Worm (Caenorhabditis elegans) whole organism, L1 larva: ENCODE measurements around the gene F25E5.2.

Experiments used
- C04F5.9 ChIP-seq: sonication (generic microtip); optimal IDR thresholded peaks from 2 replicates; lab custom pipeline; 2016; ENCODE audit warnings: missing genetic modification characterization, missing compliant biosample characterization
- C16A3.4 ChIP-seq: fragments of 150-350 bp; optimal IDR thresholded peaks from 2 replicates; lab custom pipeline; 2014; ENCODE audit warnings: missing biosample characterization, missing genetic modification characterization
- C34B4.2 ChIP-seq: sonication (generic microtip); optimal IDR thresholded peaks from 2 replicates; lab custom pipeline; 2017; ENCODE audit warnings: mild to moderate bottlenecking, missing genetic modification characterization, missing compliant biosample characterization
- ama-1 ChIP-seq: fragments of 150-350 bp; optimal IDR thresholded peaks from 2 replicates; lab custom pipeline; 2014
- blmp-1 ChIP-seq: fragments of 150-350 bp; optimal IDR thresholded peaks from 2 replicates; lab custom pipeline; 2014; ENCODE audit warnings: missing biosample characterization, missing genetic modification characterization
- ceh-8 ChIP-seq: fragments of 200-800 bp; sonication (Bioruptor generic); optimal IDR thresholded peaks from 2 replicates; lab custom pipeline; 2018; ENCODE audit warnings: mild to moderate bottlenecking, missing genetic modification characterization, moderate library complexity, missing compliant biosample characterization
- ceh-82 ChIP-seq, 3 experiments: fragments of 150-350 bp in 1 of 3; sonication (generic microtip) in 2 of 3; optimal IDR thresholded peaks; 2 replicates each; lab custom pipeline; 2014 to 2017; ENCODE audit warnings: missing biosample characterization in 3 of 3, missing genetic modification characterization in 3 of 3
- ceh-90 ChIP-seq: sonication (generic microtip); optimal IDR thresholded peaks from 2 replicates; lab custom pipeline; 2016; ENCODE audit warnings: missing genetic modification characterization, missing compliant biosample characterization
- egl-13 ChIP-seq: sonication (generic microtip); optimal IDR thresholded peaks from 2 replicates; lab custom pipeline; 2016; ENCODE audit warnings: missing genotype, missing genetic modification reagents, missing genetic modification characterization, missing compliant biosample characterization
- elt-3 ChIP-seq, 6 experiments: fragments of 150-350 bp in 1 of 6; sonication (generic microtip); optimal IDR thresholded peaks; 2 replicates each; lab custom pipeline; 2017 to 2018; ENCODE audit warnings: missing biosample characterization in 6 of 6, missing genetic modification characterization in 6 of 6, inconsistent platforms in 1 of 6
- ets-5 ChIP-seq: fragments of 200-800 bp; sonication (Bioruptor generic); IDR thresholded peaks from 2 replicates; pipeline ENCODE4 v1.3.6; 2022; ENCODE audit warnings: missing genetic modification characterization, missing compliant biosample characterization
- grh-1 ChIP-seq: fragments of 200-800 bp; sonication (Bioruptor generic); IDR thresholded peaks from 2 replicates; pipeline ENCODE4 v1.3.6; 2022; ENCODE audit warnings: missing genetic modification reagents, missing genetic modification characterization, missing compliant biosample characterization
- hlh-17 ChIP-seq: fragments of 200-800 bp; sonication (Bioruptor generic); optimal IDR thresholded peaks from 2 replicates; lab custom pipeline; 2018; ENCODE audit warnings: missing genetic modification characterization, mild to moderate bottlenecking, missing compliant biosample characterization, moderate library complexity, borderline replicate concordance
- hpl-2 ChIP-seq: fragments of 150-350 bp; optimal IDR thresholded peaks from 2 replicates; lab custom pipeline; 2014; ENCODE audit warnings: missing biosample characterization, missing genetic modification reagents, missing genetic modification characterization
- irx-1 ChIP-seq: sonication (generic microtip); optimal IDR thresholded peaks from 2 replicates; lab custom pipeline; 2016; ENCODE audit warnings: missing genetic modification characterization, missing compliant biosample characterization
- isw-1 ChIP-seq: fragments of 200-800 bp; sonication (Bioruptor generic); IDR thresholded peaks from 2 replicates; pipeline ENCODE4 v1.3.6; 2022; ENCODE audit warnings: missing genetic modification characterization, missing compliant biosample characterization
- jun-1 ChIP-seq: fragments of 150-350 bp; optimal IDR thresholded peaks from 2 replicates; lab custom pipeline; 2014; ENCODE audit warnings: missing biosample characterization, missing genetic modification reagents, missing genetic modification characterization
- lin-14 ChIP-seq: fragments of 200-800 bp; sonication (Bioruptor generic); optimal IDR thresholded peaks from 2 replicates; lab custom pipeline; 2018; ENCODE audit warnings: mild to moderate bottlenecking, missing genetic modification characterization, moderate library complexity, missing compliant biosample characterization
- lin-35 ChIP-seq, 2 experiments: fragments of 150-350 bp; optimal IDR thresholded peaks; 2 replicates each; lab custom pipeline; 2014; ENCODE audit warnings: missing biosample characterization in 2 of 2, missing genetic modification characterization in 2 of 2, missing genetic modification reagents in 2 of 2
- lsy-2 ChIP-seq, 2 experiments: fragments of 150-350 bp; optimal IDR thresholded peaks; 2 replicates each; lab custom pipeline; 2014; ENCODE audit warnings: missing biosample characterization in 2 of 2, missing genetic modification characterization in 2 of 2
- mdl-1 ChIP-seq, 2 experiments: fragments of 150-350 bp; optimal IDR thresholded peaks; 2 replicates each; lab custom pipeline; 2014 to 2017; ENCODE audit warnings: missing biosample characterization in 2 of 2, missing genetic modification characterization in 2 of 2, inconsistent platforms in 1 of 2
- mep-1 ChIP-seq: fragments of 150-350 bp; optimal IDR thresholded peaks from 2 replicates; lab custom pipeline; 2014; ENCODE audit warnings: missing biosample characterization, missing genetic modification characterization
- nhr-12 ChIP-seq: sonication (generic microtip); optimal IDR thresholded peaks from 2 replicates; lab custom pipeline; 2017; ENCODE audit warnings: missing biosample characterization, missing genetic modification characterization
- nhr-19 ChIP-seq: fragments of 200-800 bp; sonication (Bioruptor generic); conservative IDR thresholded peaks from 2 replicates; pipeline ENCODE4 v1.3.6; 2022; ENCODE audit warnings: missing genetic modification characterization, missing compliant biosample characterization
- nhr-20 ChIP-seq: sonication (generic microtip); optimal IDR thresholded peaks from 2 replicates; lab custom pipeline; 2016; ENCODE audit warnings: mild to moderate bottlenecking, missing genetic modification characterization, missing compliant biosample characterization
- nhr-47 ChIP-seq: sonication (generic microtip); optimal IDR thresholded peaks from 2 replicates; lab custom pipeline; 2016; ENCODE audit warnings: mild to moderate bottlenecking, missing genetic modification characterization, moderate library complexity, missing compliant biosample characterization
- nhr-71 ChIP-seq: sonication (generic microtip); optimal IDR thresholded peaks from 2 replicates; lab custom pipeline; 2016; ENCODE audit warnings: mild to moderate bottlenecking, missing genetic modification characterization, moderate library complexity, missing compliant biosample characterization
- nhr-84 ChIP-seq: sonication (generic microtip); optimal IDR thresholded peaks from 2 replicates; lab custom pipeline; 2017; ENCODE audit warnings: missing biosample characterization, missing genetic modification characterization
- nhr-85 ChIP-seq: sonication (generic microtip); peaks from one replicate; lab custom pipeline; 2016; ENCODE audit warnings: missing genetic modification characterization, inconsistent platforms, missing compliant biosample characterization
- nhr-90 ChIP-seq: sonication (generic microtip); optimal IDR thresholded peaks from 2 replicates; lab custom pipeline; 2016; ENCODE audit warnings: mild to moderate bottlenecking, missing genetic modification characterization, missing compliant biosample characterization; ENCODE audit not compliant: poor library complexity
- skn-1 ChIP-seq: fragments of 150-350 bp; optimal IDR thresholded peaks from 2 replicates; lab custom pipeline; 2014; ENCODE audit warnings: missing biosample characterization, missing genetic modification characterization
- snpc-4 ChIP-seq: fragments of 150-350 bp; optimal IDR thresholded peaks from 2 replicates; lab custom pipeline; 2014; ENCODE audit warnings: missing biosample characterization, missing genetic modification characterization
- snu-23 ChIP-seq: sonication (generic microtip); optimal IDR thresholded peaks from 2 replicates; lab custom pipeline; 2016; ENCODE audit warnings: missing genetic modification characterization, missing compliant biosample characterization
- swsn-7 ChIP-seq: sonication (generic microtip); optimal IDR thresholded peaks from 2 replicates; lab custom pipeline; 2016; ENCODE audit warnings: missing genetic modification characterization, missing compliant biosample characterization
- tbx-2 ChIP-seq: sonication (generic microtip); optimal IDR thresholded peaks from 2 replicates; lab custom pipeline; 2016; ENCODE audit warnings: missing genetic modification characterization, missing compliant biosample characterization
- unc-130 ChIP-seq: fragments of 150-350 bp; optimal IDR thresholded peaks from 2 replicates; lab custom pipeline; 2017; ENCODE audit warnings: missing biosample characterization, missing genetic modification characterization, inconsistent platforms
- unc-30 ChIP-seq: sonication (generic microtip); optimal IDR thresholded peaks from 2 replicates; lab custom pipeline; 2017; ENCODE audit warnings: missing biosample characterization, missing genetic modification characterization
- unc-62 ChIP-seq: fragments of 150-350 bp; optimal IDR thresholded peaks from 2 replicates; lab custom pipeline; 2014; ENCODE audit warnings: missing biosample characterization, missing genetic modification reagents, missing genetic modification characterization
- unc-86 ChIP-seq: sonication (generic microtip); optimal IDR thresholded peaks from 2 replicates; lab custom pipeline; 2016; ENCODE audit warnings: missing genetic modification characterization, missing compliant biosample characterization
- vab-15 ChIP-seq: sonication (generic microtip); optimal IDR thresholded peaks from 2 replicates; lab custom pipeline; 2017; ENCODE audit warnings: missing genotype, mild to moderate bottlenecking, missing genetic modification characterization, missing compliant biosample characterization
- xbp-1 ChIP-seq: sonication (generic microtip); optimal IDR thresholded peaks from 2 replicates; lab custom pipeline; 2016; ENCODE audit warnings: missing genetic modification characterization, missing compliant biosample characterization
- ztf-11 ChIP-seq, 2 experiments: sonication (generic microtip); optimal IDR thresholded peaks; 2 replicates each; lab custom pipeline; 2016 to 2017; ENCODE audit warnings: missing genetic modification characterization in 2 of 2, missing biosample characterization in 1 of 2, missing compliant biosample characterization in 1 of 2
- ztf-4 ChIP-seq: fragments of 150-350 bp; optimal IDR thresholded peaks from 2 replicates; lab custom pipeline; 2014; ENCODE audit warnings: missing biosample characterization, missing genetic modification characterization

F25E5.2 gene

ce11 chrV:7434805-7435363, 20.2 kb upstream of the F25E5.2 start (continued):
- TF ChIP-seq snpc-4 (tag; lab: Kevin White, UChicago), result peak; percentile 21
- TF ChIP-seq lin-14 (GFP tag; lab: Kevin White, UChicago), result peak; percentile 88

ce11 chrV:7435376-7436204, 19.5 kb upstream of the F25E5.2 start, which contains the start of the genes ddo-2 and F25E5.8:
Gene ddo-2, minus strand, starts transcription at chrV:7435705.
Gene F25E5.8, plus strand, starts transcription at chrV:7435930.
- TF ChIP-seq grh-1 (0 out of 2 replicates have a peak, but pooled peaks have one; percentile 7), elt-3 (tag; optimal IDR thresholded peaks at IDR 0.05; lab: Kevin White, UChicago) (peak in 1 of 6 experiments; percentile 68), ceh-8 (GFP tag; lab: Kevin White, UChicago) (no peak), snu-23 (peak; percentile 32), C04F5.9 (no peak), blmp-1 (tag; lab: Kevin White, UChicago) (peak; percentile 83), hpl-2 (GFP tag; lab: Kevin White, UChicago) (no peak), jun-1 (tag; lab: Kevin White, UChicago) (no peak), nhr-85 (tag; lab: Kevin White, UChicago) (peak; percentile 87), unc-86 (tag; lab: Kevin White, UChicago) (no peak), nhr-90 (tag; lab: Kevin White, UChicago) (peak; percentile 48), mdl-1 (tag; optimal IDR thresholded peaks at IDR 0.05; lab: Kevin White, UChicago) (peak in 1 of 2 experiments; percentile 38), tbx-2 (peak; percentile 20), lin-14 (GFP tag; lab: Kevin White, UChicago) (peak; percentile 18), lin-35 (GFP tag; optimal IDR thresholded peaks at IDR 0.05; lab: Kevin White, UChicago) (peak in 1 of 2 experiments; percentile 31), unc-130 (tag; lab: Kevin White, UChicago) (peak; percentile 81), skn-1 (tag; lab: Kevin White, UChicago) (peak; percentile 24), nhr-19 (GFP tag; lab: Robert Waterston, UW) (peak; percentile 72), unc-30 (tag; lab: Kevin White, UChicago) (no peak), lsy-2 (tag; optimal IDR thresholded peaks at IDR 0.05; lab: Kevin White, UChicago) (no peak), isw-1 (GFP tag; lab: Robert Waterston, UW) (no peak), unc-62 (no peak), nhr-71 (tag; lab: Kevin White, UChicago) (no peak), nhr-20 (peak; percentile 19)

ce11 chrV:7436509-7436908, 18.6 kb upstream of the F25E5.2 start:
- TF ChIP-seq nhr-12 (tag; lab: Kevin White, UChicago), result no peak
- TF ChIP-seq vab-15 (tag; lab: Kevin White, UChicago), result no peak
- TF ChIP-seq snpc-4 (tag; lab: Kevin White, UChicago), result no peak
- TF ChIP-seq nhr-85 (tag; lab: Kevin White, UChicago), result no peak
- TF ChIP-seq nhr-47 (tag; lab: Kevin White, UChicago), result no peak

ce11 chrV:7436911-7437310, 18.2 kb upstream of the F25E5.2 start:
- peak; percentile 64 for TF ChIP-seq grh-1
- no peak for TF ChIP-seq hlh-17 (GFP tag; lab: Kevin White, UChicago)
- no peak for TF ChIP-seq jun-1 (tag; lab: Kevin White, UChicago)
- TF ChIP-seq snu-23, result peak; percentile 74
- TF ChIP-seq irx-1 (tag; lab: Kevin White, UChicago), result no peak
- peak; percentile 94 for TF ChIP-seq blmp-1 (tag; lab: Kevin White, UChicago)
- peak; percentile 57 for TF ChIP-seq nhr-47 (tag; lab: Kevin White, UChicago)
- peak; percentile 32 for TF ChIP-seq C16A3.4 (tag; lab: Kevin White, UChicago)
- no peak for TF ChIP-seq ets-5 (GFP tag; lab: Robert Waterston, UW)
- peak in 1 of 2 experiments; percentile 44 for TF ChIP-seq lsy-2 (tag; optimal IDR thresholded peaks at IDR 0.05; lab: Kevin White, UChicago)
- no peak for TF ChIP-seq C34B4.2 (tag; lab: Kevin White, UChicago)
- TF ChIP-seq ztf-4 (tag; lab: Kevin White, UChicago), result peak; percentile 67
- peak; percentile 80 for TF ChIP-seq nhr-20
- TF ChIP-seq ama-1 (lab: Kevin White, UChicago), result peak; percentile 87
- TF ChIP-seq nhr-71 (tag; lab: Kevin White, UChicago), result peak; percentile 80
- TF ChIP-seq ceh-90 (tag; lab: Kevin White, UChicago), result no peak
- TF ChIP-seq nhr-84 (tag; lab: Kevin White, UChicago), result no peak
- TF ChIP-seq egl-13 (tag; lab: Kevin White, UChicago), result no peak
- TF ChIP-seq swsn-7, result peak; percentile 4
- no peak for TF ChIP-seq xbp-1 (tag; lab: Kevin White, UChicago)
- no peak for TF ChIP-seq ztf-11 (tag; optimal IDR thresholded peaks at IDR 0.05; lab: Kevin White, UChicago)
- TF ChIP-seq mdl-1 (tag; optimal IDR thresholded peaks at IDR 0.05; lab: Kevin White, UChicago), result peak in 1 of 2 experiments; percentile 79
- TF ChIP-seq unc-130 (tag; lab: Kevin White, UChicago), result peak; percentile 72
- TF ChIP-seq mep-1, result peak; percentile 58
- TF ChIP-seq tbx-2, result peak; percentile 65
- no peak for TF ChIP-seq ceh-82 (tag; optimal IDR thresholded peaks at IDR 0.05; lab: Kevin White, UChicago)
